Worm (Caenorhabditis elegans) whole organism, mixed stage, embryonic: ENCODE results near the gene Y57G7A.5.

ENCODE experiments used
- M03D4.4 ChIP-seq: sonication (generic microtip); optimal IDR thresholded peaks from 2 replicates; lab custom pipeline; 2017; ENCODE audit warnings: mild to moderate bottlenecking, missing genetic modification characterization, missing compliant biosample characterization
- bed-3 ChIP-seq: fragments of 200-800 bp; sonication (Bioruptor generic); optimal IDR thresholded peaks from 3 replicates; lab custom pipeline; 2018; ENCODE audit warnings: mild to moderate bottlenecking, missing genetic modification characterization, moderate library complexity, missing compliant biosample characterization
- blmp-1 ChIP-seq: fragments of 150-350 bp; optimal IDR thresholded peaks from 2 replicates; lab custom pipeline; 2014; ENCODE audit warnings: missing biosample characterization, missing genetic modification characterization
- ceh-39 ChIP-seq: fragments of 150-350 bp; optimal IDR thresholded peaks from 2 replicates; lab custom pipeline; 2014; ENCODE audit warnings: missing biosample characterization, missing genetic modification characterization
- ceh-43 ChIP-seq: fragments of 200-800 bp; sonication (Bioruptor generic); optimal IDR thresholded peaks from 2 replicates; lab custom pipeline; 2018; ENCODE audit warnings: mild to moderate bottlenecking, missing genetic modification characterization, moderate library complexity, missing compliant biosample characterization
- ceh-83 ChIP-seq: fragments of 200-800 bp; sonication (Bioruptor generic); optimal IDR thresholded peaks from 2 replicates; lab custom pipeline; 2018; ENCODE audit warnings: mild to moderate bottlenecking, missing genetic modification characterization, missing compliant biosample characterization
- ces-1 ChIP-seq: fragments of 150-350 bp; optimal IDR thresholded peaks from 2 replicates; lab custom pipeline; 2014; ENCODE audit warnings: missing biosample characterization, missing genetic modification reagents, missing genetic modification characterization
- cnd-1 ChIP-seq: fragments of 200-800 bp; sonication (Bioruptor generic); optimal IDR thresholded peaks from 2 replicates; lab custom pipeline; 2018; ENCODE audit warnings: mild to moderate bottlenecking, missing genetic modification characterization, missing compliant biosample characterization
- drap-1 ChIP-seq: fragments of 200-800 bp; sonication (Bioruptor generic); optimal IDR thresholded peaks from 3 replicates; lab custom pipeline; 2018; ENCODE audit warnings: mild to moderate bottlenecking, missing genetic modification characterization, missing compliant biosample characterization
- elt-1 ChIP-seq: sonication (generic microtip); optimal IDR thresholded peaks from 2 replicates; lab custom pipeline; 2017; ENCODE audit warnings: missing genetic modification characterization, mild to moderate bottlenecking, missing compliant biosample characterization, antibody characterized with exemption, moderate library complexity, borderline replicate concordance; ENCODE audit not compliant: insufficient read depth
- elt-3 ChIP-seq: fragments of 150-350 bp; optimal IDR thresholded peaks from 2 replicates; lab custom pipeline; 2014; ENCODE audit warnings: missing biosample characterization, missing genetic modification characterization
- flh-1 ChIP-seq: fragments of 200-800 bp; sonication (Bioruptor generic); optimal IDR thresholded peaks from 2 replicates; lab custom pipeline; 2018; ENCODE audit warnings: mild to moderate bottlenecking, missing genetic modification characterization, moderate library complexity, missing compliant biosample characterization
- ham-2 ChIP-seq: fragments of 200-800 bp; sonication (Bioruptor generic); optimal IDR thresholded peaks from 2 replicates; lab custom pipeline; 2018; ENCODE audit warnings: mild to moderate bottlenecking, missing genetic modification characterization, missing compliant biosample characterization
- hlh-1 ChIP-seq: fragments of 150-350 bp; optimal IDR thresholded peaks from 2 replicates; lab custom pipeline; 2014; ENCODE audit warnings: missing biosample characterization, missing genetic modification reagents, missing genetic modification characterization
- lin-13 ChIP-seq: fragments of 150-350 bp; optimal IDR thresholded peaks from 2 replicates; lab custom pipeline; 2014; ENCODE audit warnings: missing biosample characterization, missing genetic modification characterization
- lin-32 ChIP-seq: fragments of 200-800 bp; sonication (Bioruptor generic); optimal IDR thresholded peaks from 2 replicates; lab custom pipeline; 2018; ENCODE audit warnings: mild to moderate bottlenecking, missing genetic modification characterization, missing compliant biosample characterization
- lsy-2 ChIP-seq: fragments of 150-350 bp; optimal IDR thresholded peaks from 2 replicates; lab custom pipeline; 2014; ENCODE audit warnings: missing biosample characterization, missing genetic modification characterization
- mab-5 ChIP-seq: fragments of 150-350 bp; optimal IDR thresholded peaks from 2 replicates; lab custom pipeline; 2014; ENCODE audit warnings: missing biosample characterization, missing genetic modification characterization
- mep-1 ChIP-seq: fragments of 150-350 bp; optimal IDR thresholded peaks from 2 replicates; lab custom pipeline; 2017; ENCODE audit warnings: missing biosample characterization, missing genetic modification reagents, missing genetic modification characterization, inconsistent platforms
- mls-2 ChIP-seq: sonication (generic microtip); optimal IDR thresholded peaks from 2 replicates; lab custom pipeline; 2016; ENCODE audit warnings: mild to moderate bottlenecking, missing genetic modification characterization, moderate library complexity, missing compliant biosample characterization
- nhr-12 ChIP-seq: fragments of 150-350 bp; optimal IDR thresholded peaks from 2 replicates; lab custom pipeline; 2014; ENCODE audit warnings: missing biosample characterization, missing genetic modification characterization
- nhr-2 ChIP-seq: fragments of 150-350 bp; optimal IDR thresholded peaks from 2 replicates; lab custom pipeline; 2014; ENCODE audit warnings: missing biosample characterization, missing genetic modification characterization
- nhr-237 ChIP-seq: fragments of 150-350 bp; optimal IDR thresholded peaks from 2 replicates; lab custom pipeline; 2014; ENCODE audit warnings: missing biosample characterization, missing genetic modification characterization
- nhr-28 ChIP-seq: fragments of 150-350 bp; optimal IDR thresholded peaks from 2 replicates; lab custom pipeline; 2014; ENCODE audit warnings: missing biosample characterization, missing genetic modification characterization
- nhr-76 ChIP-seq: sonication (generic microtip); optimal IDR thresholded peaks from 2 replicates; lab custom pipeline; 2017; ENCODE audit warnings: missing biosample characterization, missing genetic modification characterization
- pha-4 ChIP-seq: fragments of 150-350 bp; optimal IDR thresholded peaks from 2 replicates; lab custom pipeline; 2018; ENCODE audit warnings: missing biosample characterization, missing genetic modification reagents, missing genetic modification characterization
- sem-2 ChIP-seq: fragments of 200-800 bp; sonication (Bioruptor generic); optimal IDR thresholded peaks from 2 replicates; lab custom pipeline; 2018; ENCODE audit warnings: mild to moderate bottlenecking, missing genetic modification characterization, missing compliant biosample characterization
- snpc-4 ChIP-seq: fragments of 150-350 bp; optimal IDR thresholded peaks from 2 replicates; lab custom pipeline; 2014; ENCODE audit warnings: missing biosample characterization, missing genetic modification characterization
- sptf-1 ChIP-seq: sonication (generic microtip); optimal IDR thresholded peaks from 2 replicates; lab custom pipeline; 2017; ENCODE audit warnings: mild to moderate bottlenecking, missing genetic modification characterization, moderate library complexity, missing compliant biosample characterization
- tbx-8 ChIP-seq: fragments of 200-800 bp; sonication (Bioruptor generic); optimal IDR thresholded peaks from 2 replicates; lab custom pipeline; 2018; ENCODE audit warnings: mild to moderate bottlenecking, missing genetic modification characterization, moderate library complexity, missing compliant biosample characterization
- unc-120 ChIP-seq: sonication (generic microtip); optimal IDR thresholded peaks from 2 replicates; lab custom pipeline; 2017; ENCODE audit warnings: missing genetic modification characterization, missing compliant biosample characterization; ENCODE audit not compliant: poor library complexity, severe bottlenecking
- unc-39 ChIP-seq: fragments of 150-350 bp; optimal IDR thresholded peaks from 2 replicates; lab custom pipeline; 2014; ENCODE audit warnings: missing biosample characterization, missing genetic modification characterization
- unc-62 ChIP-seq: fragments of 150-350 bp; optimal IDR thresholded peaks from 2 replicates; lab custom pipeline; 2014; ENCODE audit warnings: missing biosample characterization, missing genetic modification reagents, missing genetic modification characterization
- zip-8 ChIP-seq: fragments of 150-350 bp; optimal IDR thresholded peaks from 2 replicates; lab custom pipeline; 2014; ENCODE audit warnings: missing biosample characterization, missing genetic modification characterization
- ztf-11 ChIP-seq: fragments of 150-350 bp; optimal IDR thresholded peaks from 2 replicates; lab custom pipeline; 2014; ENCODE audit warnings: missing biosample characterization, missing genetic modification characterization

The Y57G7A.5 gene

ce11 chrII:1236479-1236878 lies 38.9 kb downstream of the Y57G7A.5 start:
- no peak for TF ChIP-seq flh-1
- TF ChIP-seq elt-1 (tag; lab: Kevin White, UChicago): no peak
- TF ChIP-seq lin-32 (GFP tag; lab: Kevin White, UChicago): peak; percentile 7
- TF ChIP-seq ceh-83 (GFP tag; lab: Kevin White, UChicago): no peak
- TF ChIP-seq lsy-2 (tag; lab: Kevin White, UChicago): no peak
- no peak for TF ChIP-seq unc-62 (GFP tag; lab: Kevin White, UChicago)
- no peak for TF ChIP-seq blmp-1 (tag; lab: Kevin White, UChicago)
- TF ChIP-seq ceh-39 (tag; lab: Kevin White, UChicago): no peak
- TF ChIP-seq nhr-28 (tag; lab: Kevin White, UChicago): no peak
- no peak for TF ChIP-seq nhr-76 (tag; lab: Kevin White, UChicago)
- no peak for TF ChIP-seq ceh-43 (GFP tag; lab: Kevin White, UChicago)
- TF ChIP-seq cnd-1 (tag; lab: Kevin White, UChicago): peak; percentile 5
- TF ChIP-seq nhr-237 (tag; lab: Kevin White, UChicago): no peak
- no peak for TF ChIP-seq drap-1 (GFP tag; lab: Kevin White, UChicago)
- no peak for TF ChIP-seq hlh-1 (tag; lab: Kevin White, UChicago)
- TF ChIP-seq mls-2 (tag; lab: Kevin White, UChicago): no peak
- TF ChIP-seq ztf-11: no peak
- TF ChIP-seq M03D4.4 (tag; lab: Kevin White, UChicago): no peak
- TF ChIP-seq tbx-8 (GFP tag; lab: Kevin White, UChicago): no peak
- TF ChIP-seq ces-1: no peak
- TF ChIP-seq ham-2 (GFP tag; lab: Kevin White, UChicago): peak; percentile 41
- no peak for TF ChIP-seq sem-2 (GFP tag; lab: Kevin White, UChicago)
- no peak for TF ChIP-seq zip-8 (tag; lab: Kevin White, UChicago)
- TF ChIP-seq sptf-1: no peak
- TF ChIP-seq bed-3 (GFP tag; lab: Kevin White, UChicago): no peak
- TF ChIP-seq mab-5 (tag; lab: Kevin White, UChicago): no peak
- peak; percentile 5 for TF ChIP-seq unc-120 (tag; lab: Kevin White, UChicago)
- no peak for TF ChIP-seq mep-1 (tag; lab: Kevin White, UChicago)
- no peak for TF ChIP-seq snpc-4 (tag; lab: Kevin White, UChicago)
- TF ChIP-seq elt-3 (tag; lab: Kevin White, UChicago): no peak
- peak; percentile 9 for TF ChIP-seq pha-4 (tag; lab: Kevin White, UChicago)
- no peak for TF ChIP-seq lin-13
- TF ChIP-seq nhr-12 (tag; lab: Kevin White, UChicago): no peak
- TF ChIP-seq unc-39 (tag; lab: Kevin White, UChicago): no peak
- TF ChIP-seq nhr-2 (tag; lab: Kevin White, UChicago): peak; percentile 42
- TF ChIP-seq, all 35 proteins: peak for 6

ce11 chrII:1236003-1236402 lies 39.3 kb downstream of the Y57G7A.5 start:
- TF ChIP-seq elt-3 (tag; lab: Kevin White, UChicago) (no peak), drap-1 (GFP tag; lab: Kevin White, UChicago) (no peak), snpc-4 (tag; lab: Kevin White, UChicago) (no peak)

ce11 chrII:1234971-1235370 lies 40.4 kb downstream of the Y57G7A.5 start:
- TF ChIP-seq ceh-43 (GFP tag; lab: Kevin White, UChicago): no peak
- no peak for TF ChIP-seq nhr-76 (tag; lab: Kevin White, UChicago)
- TF ChIP-seq flh-1: no peak
- TF ChIP-seq unc-120 (tag; lab: Kevin White, UChicago): no peak
- no peak for TF ChIP-seq lin-32 (GFP tag; lab: Kevin White, UChicago)
- TF ChIP-seq lsy-2 (tag; lab: Kevin White, UChicago): no peak
- TF ChIP-seq tbx-8 (GFP tag; lab: Kevin White, UChicago): no peak
- no peak for TF ChIP-seq nhr-2 (tag; lab: Kevin White, UChicago)
- TF ChIP-seq zip-8 (tag; lab: Kevin White, UChicago): no peak
- no peak for TF ChIP-seq M03D4.4 (tag; lab: Kevin White, UChicago)
- no peak for TF ChIP-seq mab-5 (tag; lab: Kevin White, UChicago)
- TF ChIP-seq unc-39 (tag; lab: Kevin White, UChicago): no peak
- no peak for TF ChIP-seq nhr-12 (tag; lab: Kevin White, UChicago)
- no peak for TF ChIP-seq sptf-1
